Worm (Caenorhabditis elegans): Measurements from ENCODE around the gene vmo-1.

Gene vmo-1

DNA sequence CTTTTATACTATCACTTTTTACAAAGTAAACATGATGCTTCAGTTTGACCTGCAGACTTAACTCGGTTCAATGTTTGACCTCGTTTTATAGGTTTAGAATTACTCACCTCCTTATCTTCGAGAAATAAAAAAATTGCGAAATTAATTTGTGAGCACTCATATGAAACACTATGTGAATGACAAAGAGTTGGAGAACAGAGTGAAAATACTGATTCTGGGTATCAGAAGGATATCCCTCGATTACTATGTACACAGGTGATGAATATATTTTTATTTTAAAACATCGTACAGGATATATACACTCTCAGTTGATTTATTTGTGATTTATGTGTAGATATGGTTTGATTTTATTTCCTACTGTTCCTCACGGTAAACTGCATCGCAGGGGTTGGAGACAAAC is 3.4 kb upstream of the vmo-1 start, which contains the start of gene Y38H6C.23:
Gene Y38H6C.23, minus strand, starts transcription at position 101 of the 400 bp plus-strand sequence.
- TF ChIP-seq hmbx-1 (tag; optimal IDR thresholded peaks at IDR 0.05) (no peak), hmg-4 (GFP tag; optimal IDR thresholded peaks at IDR 0.05) (no peak), aly-1 (tag; optimal IDR thresholded peaks at IDR 0.05) (no peak), F13C5.2 (tag; optimal IDR thresholded peaks at IDR 0.05) (no peak), sea-1 (GFP tag; conservative IDR thresholded peaks at IDR 0.05) (no peak), pes-1 (GFP tag; IDR thresholded peaks at IDR 0.05) (no peak), ceh-36 (tag; optimal IDR thresholded peaks at IDR 0.05) (no peak), ama-1 (optimal IDR thresholded peaks at IDR 0.05) (no peak), hnd-1 (tag; optimal IDR thresholded peaks at IDR 0.05) (no peak), tbx-11 (GFP tag; IDR thresholded peaks at IDR 0.05) (no peak), flt-1 (GFP tag; IDR thresholded peaks at IDR 0.05) (no peak)

DNA sequence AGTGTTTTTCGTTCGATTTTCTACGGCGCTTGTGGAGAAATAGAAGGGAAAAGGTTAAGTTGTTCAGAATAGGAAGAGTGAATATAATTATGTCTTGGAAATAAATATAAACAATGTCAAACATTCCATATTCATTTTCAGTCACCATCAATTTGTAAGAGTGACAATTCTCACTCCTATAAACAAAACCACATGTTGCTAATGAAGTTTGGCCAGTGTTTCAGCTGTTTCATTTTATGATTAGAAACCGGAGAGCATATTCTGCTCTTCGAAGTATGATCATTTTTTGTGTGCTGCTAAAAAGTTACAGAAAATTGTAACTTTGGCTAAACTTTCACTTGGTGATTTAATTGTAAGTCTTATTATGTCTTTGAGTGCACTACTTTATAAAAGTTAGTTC is 2.2 kb upstream of the vmo-1 start, which contains the start of gene Y38H6C.21:
Gene Y38H6C.21, minus strand, starts transcription at position 148 of the 400 bp plus-strand sequence.
- TF ChIP-seq hnd-1 (tag; optimal IDR thresholded peaks at IDR 0.05) (no peak), B0310.2 (tag; optimal IDR thresholded peaks at IDR 0.05) (no peak), hmg-4 (GFP tag; optimal IDR thresholded peaks at IDR 0.05) (no peak), flt-1 (GFP tag; IDR thresholded peaks at IDR 0.05) (no peak), ceh-36 (tag; optimal IDR thresholded peaks at IDR 0.05) (no peak), tbx-37 (GFP tag; conservative IDR thresholded peaks at IDR 0.05) (no peak), ets-7 (tag; optimal IDR thresholded peaks at IDR 0.05) (no peak), tbx-11 (GFP tag; IDR thresholded peaks at IDR 0.05) (no peak), scrt-1 (GFP tag; IDR thresholded peaks at IDR 0.05) (no peak), hmbx-1 (tag; optimal IDR thresholded peaks at IDR 0.05) (no peak), ceh-13 (GFP tag; optimal IDR thresholded peaks at IDR 0.05) (no peak), ama-1 (optimal IDR thresholded peaks at IDR 0.05) (no peak), F13C5.2 (tag; optimal IDR thresholded peaks at IDR 0.05) (no peak), aly-1 (tag; optimal IDR thresholded peaks at IDR 0.05) (no peak), tra-4 (tag; optimal IDR thresholded peaks at IDR 0.05) (no peak), sea-1 (GFP tag; conservative IDR thresholded peaks at IDR 0.05) (no peak), pes-1 (GFP tag; IDR thresholded peaks at IDR 0.05) (no peak)

DNA sequence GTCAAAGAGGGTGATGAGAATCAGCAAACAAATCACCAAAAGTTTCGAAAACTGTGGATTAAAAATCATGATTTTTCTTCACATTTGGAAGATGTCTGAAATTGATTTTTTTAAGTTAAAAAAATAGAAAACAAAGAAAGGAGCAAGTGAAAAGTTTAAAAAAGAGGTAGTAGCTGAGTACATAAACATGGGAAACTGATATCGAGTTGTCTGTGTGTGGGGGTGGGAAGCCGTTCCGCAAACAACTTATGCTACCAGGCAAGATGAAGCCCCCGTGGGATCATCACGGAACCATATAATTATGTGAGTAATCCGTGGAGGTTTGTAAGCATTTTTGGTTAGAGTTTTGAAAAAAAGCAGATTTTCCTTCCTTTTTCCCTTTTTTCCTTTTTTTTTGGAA is 1.8 kb downstream of the vmo-1 start, which contains the start of gene Y38H6C.20:
Gene Y38H6C.20, minus strand, starts transcription at position 101 of the 400 bp plus-strand sequence.
- no peak for TF ChIP-seq hmbx-1 (tag; optimal IDR thresholded peaks at IDR 0.05)
- TF ChIP-seq ceh-13 (GFP tag; optimal IDR thresholded peaks at IDR 0.05): no peak
- no peak for TF ChIP-seq aly-1 (tag; optimal IDR thresholded peaks at IDR 0.05)
- no peak for TF ChIP-seq hnd-1 (tag; optimal IDR thresholded peaks at IDR 0.05)
- TF ChIP-seq pes-1 (GFP tag; IDR thresholded peaks at IDR 0.05): no peak
- no peak for TF ChIP-seq scrt-1 (GFP tag; IDR thresholded peaks at IDR 0.05)
- no peak for TF ChIP-seq tra-4 (tag; optimal IDR thresholded peaks at IDR 0.05)

DNA sequence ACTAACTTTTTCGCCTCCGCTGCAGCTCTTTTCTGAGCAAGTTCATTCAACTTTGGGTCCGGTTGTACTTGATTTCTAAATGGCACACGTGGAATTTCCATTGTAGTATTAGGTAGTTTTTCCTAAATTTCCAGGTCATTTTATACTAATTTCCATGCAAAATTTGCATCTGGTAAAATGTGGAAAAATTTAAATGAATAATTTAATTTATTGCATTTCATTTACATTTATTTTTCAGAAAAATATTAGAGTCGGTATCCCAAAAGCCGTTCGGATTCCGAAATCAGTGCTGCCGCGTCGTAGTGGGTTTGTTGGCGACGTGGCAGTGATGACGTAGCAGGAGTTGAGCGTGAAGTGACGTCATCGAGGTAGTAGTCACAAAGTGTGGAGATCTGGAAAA is 5.8 kb downstream of the vmo-1 start, which contains the start of gene Y38H6C.18:
Gene Y38H6C.18, minus strand, starts transcription at position 101 of the 400 bp plus-strand sequence.
- TF ChIP-seq pes-1 (GFP tag; IDR thresholded peaks at IDR 0.05) (no peak), aly-1 (tag; optimal IDR thresholded peaks at IDR 0.05) (no peak), B0310.2 (tag; optimal IDR thresholded peaks at IDR 0.05) (no peak), F13C5.2 (tag; optimal IDR thresholded peaks at IDR 0.05) (no peak), tbx-37 (GFP tag; conservative IDR thresholded peaks at IDR 0.05) (no peak), tbx-11 (GFP tag; IDR thresholded peaks at IDR 0.05) (no peak), ets-7 (tag; optimal IDR thresholded peaks at IDR 0.05) (no peak), flt-1 (GFP tag; IDR thresholded peaks at IDR 0.05) (no peak), ceh-13 (GFP tag; optimal IDR thresholded peaks at IDR 0.05) (no peak), ama-1 (optimal IDR thresholded peaks at IDR 0.05) (no peak), sea-1 (GFP tag; conservative IDR thresholded peaks at IDR 0.05) (no peak), hnd-1 (tag; optimal IDR thresholded peaks at IDR 0.05) (no peak), hmg-4 (GFP tag; optimal IDR thresholded peaks at IDR 0.05) (no peak), tra-4 (tag; optimal IDR thresholded peaks at IDR 0.05) (no peak), ceh-36 (tag; optimal IDR thresholded peaks at IDR 0.05) (no peak), hmbx-1 (tag; optimal IDR thresholded peaks at IDR 0.05) (no peak), scrt-1 (GFP tag; IDR thresholded peaks at IDR 0.05) (no peak)

DNA sequence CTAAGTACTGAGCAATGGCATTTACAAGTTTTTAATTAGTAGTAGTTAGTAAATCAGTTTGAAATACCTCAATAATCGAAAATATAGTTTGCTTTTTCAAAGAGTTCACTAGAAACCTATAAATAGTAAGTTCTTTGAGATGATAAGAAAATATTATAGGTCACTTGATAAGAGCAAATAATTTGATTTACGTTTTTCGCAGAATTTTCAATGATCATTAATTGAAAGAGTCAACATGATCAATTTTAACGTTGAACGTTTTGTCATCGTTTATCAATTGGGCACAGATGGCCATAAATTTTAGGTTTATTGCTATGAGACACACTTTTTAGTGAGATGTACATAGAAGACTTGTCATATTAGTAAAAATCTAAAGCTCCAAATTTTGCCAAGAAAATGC is 7.1 kb downstream of the vmo-1 start:
- TF ChIP-seq F13C5.2 (tag; optimal IDR thresholded peaks at IDR 0.05) (no peak), hnd-1 (tag; optimal IDR thresholded peaks at IDR 0.05) (no peak), flt-1 (GFP tag; IDR thresholded peaks at IDR 0.05) (no peak), ceh-13 (GFP tag; optimal IDR thresholded peaks at IDR 0.05) (no peak), ceh-36 (tag; optimal IDR thresholded peaks at IDR 0.05) (no peak), aly-1 (tag; optimal IDR thresholded peaks at IDR 0.05) (no peak), sea-1 (GFP tag; conservative IDR thresholded peaks at IDR 0.05) (no peak), scrt-1 (GFP tag; IDR thresholded peaks at IDR 0.05) (no peak), tra-4 (tag; optimal IDR thresholded peaks at IDR 0.05) (no peak), pes-1 (GFP tag; IDR thresholded peaks at IDR 0.05) (no peak), tbx-11 (GFP tag; IDR thresholded peaks at IDR 0.05) (no peak), hmbx-1 (tag; optimal IDR thresholded peaks at IDR 0.05) (no peak), hmg-4 (GFP tag; optimal IDR thresholded peaks at IDR 0.05) (no peak), ets-7 (tag; optimal IDR thresholded peaks at IDR 0.05) (no peak)

DNA sequence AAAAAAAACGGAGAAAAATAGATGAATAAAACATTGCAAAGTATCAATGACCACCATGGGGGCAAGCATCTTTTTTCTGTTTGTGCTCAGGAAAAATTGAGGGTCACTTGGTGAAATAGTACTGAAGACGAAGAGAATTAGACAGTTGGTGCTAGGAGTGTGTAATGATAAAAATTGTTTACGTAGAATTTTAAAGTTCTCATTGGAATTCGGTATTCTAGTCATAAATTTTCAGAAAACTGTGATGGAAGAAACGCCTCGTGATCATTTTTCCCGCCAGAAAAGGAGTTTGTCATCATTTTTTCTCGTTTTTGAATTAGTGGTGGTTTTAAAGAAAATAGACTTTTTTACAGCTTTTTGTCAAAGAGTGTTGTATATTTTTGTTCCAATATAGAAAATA is 8.3 kb downstream of the vmo-1 start:
- no peak for TF ChIP-seq B0310.2 (tag; optimal IDR thresholded peaks at IDR 0.05)
- no peak for TF ChIP-seq sea-1 (GFP tag; conservative IDR thresholded peaks at IDR 0.05)
- TF ChIP-seq tbx-11 (GFP tag; IDR thresholded peaks at IDR 0.05): no peak
- no peak for TF ChIP-seq hmbx-1 (tag; optimal IDR thresholded peaks at IDR 0.05)
- no peak for TF ChIP-seq ceh-13 (GFP tag; optimal IDR thresholded peaks at IDR 0.05)
- no peak for TF ChIP-seq pes-1 (GFP tag; IDR thresholded peaks at IDR 0.05)
- TF ChIP-seq ets-7 (tag; optimal IDR thresholded peaks at IDR 0.05): no peak

DNA sequence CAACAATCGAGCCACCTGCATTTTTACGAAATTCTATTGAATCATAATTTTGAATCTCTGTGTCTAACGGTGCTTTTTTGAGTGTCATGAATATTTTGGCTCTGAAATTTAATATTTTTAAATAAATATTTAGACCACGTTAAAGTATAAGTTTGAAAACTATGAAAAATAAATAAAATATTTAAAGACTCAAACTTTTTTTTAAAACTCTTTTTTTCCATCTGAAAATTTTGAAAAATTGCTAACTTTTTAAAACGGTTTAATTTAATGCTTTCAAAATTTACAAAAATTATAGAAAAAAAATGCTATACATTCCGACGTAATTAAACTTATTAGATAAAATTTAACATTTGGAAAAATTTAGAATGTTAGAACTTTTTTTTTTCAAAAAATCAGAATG is 8.8 kb downstream of the vmo-1 start, which contains the start of gene slc-36.3:
Gene slc-36.3, minus strand, starts transcription at position 101 of the 400 bp plus-strand sequence.
- TF ChIP-seq F13C5.2 (tag; optimal IDR thresholded peaks at IDR 0.05) (no peak), aly-1 (tag; optimal IDR thresholded peaks at IDR 0.05) (no peak), sea-1 (GFP tag; conservative IDR thresholded peaks at IDR 0.05) (no peak), tbx-11 (GFP tag; IDR thresholded peaks at IDR 0.05) (no peak), hmbx-1 (tag; optimal IDR thresholded peaks at IDR 0.05) (no peak), flt-1 (GFP tag; IDR thresholded peaks at IDR 0.05) (no peak), ceh-36 (tag; optimal IDR thresholded peaks at IDR 0.05) (no peak), ets-7 (tag; optimal IDR thresholded peaks at IDR 0.05) (no peak), ama-1 (optimal IDR thresholded peaks at IDR 0.05) (no peak), pes-1 (GFP tag; IDR thresholded peaks at IDR 0.05) (no peak), tra-4 (tag; optimal IDR thresholded peaks at IDR 0.05) (no peak), ceh-13 (GFP tag; optimal IDR thresholded peaks at IDR 0.05) (no peak), hnd-1 (tag; optimal IDR thresholded peaks at IDR 0.05) (no peak), B0310.2 (tag; optimal IDR thresholded peaks at IDR 0.05) (no peak), hmg-4 (GFP tag; optimal IDR thresholded peaks at IDR 0.05) (no peak), tbx-37 (GFP tag; conservative IDR thresholded peaks at IDR 0.05) (no peak), scrt-1 (GFP tag; IDR thresholded peaks at IDR 0.05) (no peak)

Measured in whole organism, early embryonic.